Fruit fly (Drosophila melanogaster) whole organism, prepupa: ENCODE measurements around the gene CG14220.

Experiments used
- Blimp-1 ChIP-seq: fragments of 200-800 bp; sonication (Bioruptor generic); optimal IDR thresholded peaks from 3 replicates; lab custom pipeline; 2017; ENCODE audit warnings: missing biosample characterization, missing genetic modification characterization, mild to moderate bottlenecking, moderate library complexity, missing genetic modification reagents
- CG11294 ChIP-seq: fragments of 200-800 bp; sonication (Bioruptor generic); IDR thresholded peaks from 2 replicates; pipeline ENCODE4 v1.3.6; 2022; ENCODE audit warnings: missing biosample characterization, missing genetic modification characterization
- CG11762 ChIP-seq: fragments of 200-800 bp; sonication (Bioruptor generic); optimal IDR thresholded peaks from 3 replicates; lab custom pipeline; 2016; ENCODE audit warnings: missing biosample characterization, missing genetic modification characterization; ENCODE audit not compliant: insufficient read depth
- CG11902 ChIP-seq: fragments of 200-800 bp; sonication (Bioruptor generic); optimal IDR thresholded peaks from 3 replicates; lab custom pipeline; 2016; ENCODE audit warnings: missing biosample characterization, missing genetic modification characterization
- CG3032 ChIP-seq: fragments of 200-800 bp; optimal IDR thresholded peaks from 2 replicates; lab custom pipeline; 2019; ENCODE audit warnings: missing biosample characterization, mild to moderate bottlenecking, missing genetic modification characterization, moderate library complexity
- CG34406 ChIP-seq: fragments of 200-800 bp; sonication (Bioruptor generic); optimal IDR thresholded peaks from 3 replicates; lab custom pipeline; 2016; ENCODE audit warnings: missing biosample characterization, missing genetic modification characterization
- CG4318 ChIP-seq: fragments of 200-800 bp; sonication (Bioruptor generic); optimal IDR thresholded peaks from 3 replicates; lab custom pipeline; 2017; ENCODE audit warnings: missing biosample characterization, mild to moderate bottlenecking, missing genetic modification characterization
- CG6276 ChIP-seq: fragments of 200-800 bp; sonication (Bioruptor generic); optimal IDR thresholded peaks from 2 replicates; lab custom pipeline; 2017; ENCODE audit warnings: missing biosample characterization, mild to moderate bottlenecking, missing genetic modification characterization
- CG6808 ChIP-seq: fragments of 200-800 bp; sonication (Bioruptor generic); optimal IDR thresholded peaks from 3 replicates; lab custom pipeline; 2017; ENCODE audit warnings: missing biosample characterization, missing genetic modification characterization, mild to moderate bottlenecking, moderate library complexity, missing genetic modification reagents
- CG8319 ChIP-seq: fragments of 200-800 bp; sonication (Bioruptor generic); optimal IDR thresholded peaks from 3 replicates; lab custom pipeline; 2016; ENCODE audit warnings: missing biosample characterization, missing genetic modification characterization
- CG8632 ChIP-seq: fragments of 200-800 bp; sonication (Bioruptor generic); optimal IDR thresholded peaks from 3 replicates; lab custom pipeline; 2016; ENCODE audit warnings: missing biosample characterization, missing genetic modification characterization
- CG9139 ChIP-seq: fragments of 200-800 bp; sonication (Bioruptor generic); optimal IDR thresholded peaks from 3 replicates; lab custom pipeline; 2017; ENCODE audit warnings: missing biosample characterization, mild to moderate bottlenecking, missing genetic modification characterization
- Eip75B ChIP-seq: fragments of 200-800 bp; sonication (Bioruptor generic); optimal IDR thresholded peaks from 3 replicates; lab custom pipeline; 2016; ENCODE audit warnings: missing biosample characterization, missing genetic modification characterization
- Eip93F ChIP-seq: fragments of 200-800 bp; sonication (Bioruptor generic); optimal IDR thresholded peaks from 2 replicates; lab custom pipeline; 2016; ENCODE audit warnings: missing biosample characterization, mild to moderate bottlenecking, missing genetic modification characterization
- Ets96B ChIP-seq: fragments of 200-800 bp; optimal IDR thresholded peaks from 2 replicates; lab custom pipeline; 2019; ENCODE audit warnings: missing biosample characterization, mild to moderate bottlenecking, missing genetic modification characterization, moderate library complexity
- Hr39 ChIP-seq: fragments of 200-800 bp; sonication (Bioruptor generic); optimal IDR thresholded peaks from 2 replicates; lab custom pipeline; 2016; ENCODE audit warnings: missing biosample characterization, missing genetic modification characterization
- Hr4 ChIP-seq: fragments of 200-800 bp; sonication (Bioruptor generic); optimal IDR thresholded peaks from 3 replicates; lab custom pipeline; 2016; ENCODE audit warnings: missing biosample characterization, missing genetic modification characterization
- Met ChIP-seq: fragments of 200-800 bp; sonication (Bioruptor generic); optimal IDR thresholded peaks from 3 replicates; lab custom pipeline; 2016; ENCODE audit warnings: missing biosample characterization, missing genetic modification characterization
- OdsH ChIP-seq: fragments of 200-800 bp; sonication (Bioruptor generic); optimal IDR thresholded peaks from 3 replicates; lab custom pipeline; 2016; ENCODE audit warnings: missing biosample characterization, missing genetic modification characterization
- Sox102F ChIP-seq: fragments of 200-800 bp; sonication (Bioruptor generic); optimal IDR thresholded peaks from 2 replicates; lab custom pipeline; 2016; ENCODE audit warnings: missing biosample characterization, mild to moderate bottlenecking, missing genetic modification characterization
- Sox14 ChIP-seq: fragments of 200-800 bp; sonication (Bioruptor generic); optimal IDR thresholded peaks from 3 replicates; lab custom pipeline; 2016; ENCODE audit warnings: missing biosample characterization, missing genetic modification characterization
- acj6 ChIP-seq: fragments of 200-800 bp; sonication (Bioruptor generic); optimal IDR thresholded peaks from 3 replicates; lab custom pipeline; 2016; ENCODE audit warnings: missing biosample characterization, missing genetic modification characterization
- dsx ChIP-seq: fragments of 200-800 bp; optimal IDR thresholded peaks from 3 replicates; lab custom pipeline; 2019; ENCODE audit warnings: missing biosample characterization, mild to moderate bottlenecking, missing genetic modification characterization, moderate library complexity; ENCODE audit not compliant: poor library complexity, severe bottlenecking
- eg ChIP-seq: fragments of 200-800 bp; sonication (Bioruptor generic); IDR thresholded peaks from 3 replicates; pipeline ENCODE4 v1.3.6; 2022; ENCODE audit warnings: missing biosample characterization, missing genetic modification characterization
- esn ChIP-seq: fragments of 200-800 bp; sonication (Bioruptor generic); optimal IDR thresholded peaks from 2 replicates; lab custom pipeline; 2016; ENCODE audit warnings: missing biosample characterization, mild to moderate bottlenecking, missing genetic modification characterization, moderate library complexity
- fkh ChIP-seq: fragments of 200-800 bp; sonication (Bioruptor generic); optimal IDR thresholded peaks from 3 replicates; lab custom pipeline; 2017; ENCODE audit warnings: missing biosample characterization, mild to moderate bottlenecking, missing genetic modification characterization, moderate library complexity
- lz ChIP-seq: fragments of 200-800 bp; sonication (Bioruptor generic); optimal IDR thresholded peaks from 3 replicates; lab custom pipeline; 2016; ENCODE audit warnings: missing biosample characterization, missing genetic modification characterization
- net ChIP-seq: fragments of 200-800 bp; sonication (Bioruptor generic); optimal IDR thresholded peaks from 3 replicates; lab custom pipeline; 2016; ENCODE audit warnings: missing biosample characterization, missing genetic modification characterization
- pdm3 ChIP-seq: fragments of 200-800 bp; sonication (Bioruptor generic); optimal IDR thresholded peaks from 3 replicates; lab custom pipeline; 2016; ENCODE audit warnings: missing biosample characterization, missing genetic modification characterization
- salr ChIP-seq, 2 experiments: fragments of 200-800 bp; sonication (Bioruptor generic); optimal IDR thresholded peaks; 3 replicates each; lab custom pipeline; 2016 to 2018; ENCODE audit warnings: missing biosample characterization in 2 of 2, missing genetic modification characterization in 2 of 2, mild to moderate bottlenecking in 1 of 2
- topi ChIP-seq: fragments of 200-800 bp; sonication (Bioruptor generic); optimal IDR thresholded peaks from 3 replicates; lab custom pipeline; 2016; ENCODE audit warnings: missing biosample characterization, missing genetic modification characterization
- vri ChIP-seq: fragments of 200-800 bp; sonication (Bioruptor generic); optimal IDR thresholded peaks from 3 replicates; lab custom pipeline; 2016; ENCODE audit warnings: missing biosample characterization, mild to moderate bottlenecking, missing genetic modification characterization

The CG14220 gene

dm6 chrX:19625405-19625804 is 23.8 kb upstream of the CG14220 start, which contains the start of gene CG14212:
CG14212 (plus strand) TSS chrX:19625705.
- TF ChIP-seq Eip93F (GFP tag; lab: Kevin White, UChicago), result no peak
- no peak for TF ChIP-seq Sox14
- TF ChIP-seq fkh (GFP tag; lab: Kevin White, UChicago), result no peak
- no peak for TF ChIP-seq Ets96B (tag; lab: Kevin White, UChicago)
- TF ChIP-seq CG6276 (GFP tag; lab: Kevin White, UChicago), result no peak
- TF ChIP-seq CG3032, result no peak
- no peak for TF ChIP-seq CG4318 (GFP tag; lab: Kevin White, UChicago)
- no peak for TF ChIP-seq pdm3 (GFP tag; lab: Kevin White, UChicago)
- no peak for TF ChIP-seq CG8632 (GFP tag; lab: Kevin White, UChicago)
- TF ChIP-seq CG11762 (GFP tag; lab: Kevin White, UChicago), result no peak
- no peak for TF ChIP-seq dsx
- no peak for TF ChIP-seq acj6 (GFP tag; lab: Kevin White, UChicago)
- TF ChIP-seq CG9139, result no peak
- TF ChIP-seq salr (GFP tag; optimal IDR thresholded peaks at IDR 0.05; lab: Kevin White, UChicago), result no peak
- no peak for TF ChIP-seq vri (GFP tag; lab: Kevin White, UChicago)

dm6 chrX:19622924-19623323 is 21.3 kb upstream of the CG14220 start, which contains the start of the genes Naa20A and MKP-4:
Naa20A (minus strand) TSS chrX:19623074.
MKP-4 (plus strand) TSS chrX:19623114.
- TF ChIP-seq eg (GFP tag; lab: Robert Waterston, UW) (no peak), CG34406 (GFP tag; lab: Kevin White, UChicago) (no peak), Eip75B (GFP tag; lab: Kevin White, UChicago) (no peak), esn (peak; percentile 15)

DNA sequence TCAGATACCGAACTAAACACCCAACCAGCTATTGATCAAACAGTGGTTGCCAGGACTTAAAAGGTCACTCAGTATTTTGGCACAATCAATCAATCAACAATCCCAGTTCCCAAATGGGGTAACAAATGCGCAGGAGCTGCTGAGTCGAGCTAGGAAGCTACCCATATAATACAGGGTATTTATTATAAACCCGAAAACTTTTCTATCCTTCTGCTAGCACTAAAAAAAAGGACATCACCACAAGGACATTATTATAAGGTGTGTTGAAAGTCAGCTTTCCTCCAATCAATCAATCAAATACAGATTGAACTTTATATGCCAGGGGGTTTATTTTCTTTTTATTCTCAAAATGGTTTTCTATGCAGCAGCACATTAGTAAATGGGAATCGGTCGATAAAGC is 19.5 kb upstream of the CG14220 start, which contains the start of gene CG14221:
Gene CG14221, minus strand, starts transcription at position 101 of the 400 bp plus-strand sequence.
- TF ChIP-seq CG11762 (GFP tag; lab: Kevin White, UChicago) (no peak), Hr4 (GFP tag; lab: Kevin White, UChicago) (no peak), topi (GFP tag; lab: Kevin White, UChicago) (no peak), CG8319 (GFP tag; lab: Kevin White, UChicago) (no peak), CG6808 (GFP tag; lab: Kevin White, UChicago) (no peak), acj6 (GFP tag; lab: Kevin White, UChicago) (no peak), CG11294 (GFP tag; lab: Robert Waterston, UW) (no peak), dsx (no peak), Met (GFP tag; lab: Kevin White, UChicago) (no peak), net (GFP tag; lab: Kevin White, UChicago) (no peak), CG3032 (no peak), esn (no peak), OdsH (GFP tag; lab: Kevin White, UChicago) (no peak), CG6276 (GFP tag; lab: Kevin White, UChicago) (no peak), lz (no peak), Hr39 (no peak), Ets96B (tag; lab: Kevin White, UChicago) (no peak)

- TF ChIP-seq CG11902 (GFP tag; lab: Kevin White, UChicago) (no peak), vri (GFP tag; lab: Kevin White, UChicago) (no peak), CG3032 (no peak), Hr4 (GFP tag; lab: Kevin White, UChicago) (no peak), Blimp-1 (GFP tag; lab: Kevin White, UChicago) (no peak), esn (no peak), dsx (no peak), CG11294 (GFP tag; lab: Robert Waterston, UW) (no peak), pdm3 (GFP tag; lab: Kevin White, UChicago) (no peak), Sox14 (no peak), Sox102F (GFP tag; lab: Kevin White, UChicago) (no peak), Met (GFP tag; lab: Kevin White, UChicago) (no peak)
- TF ChIP-seq, all 60 proteins: peak for 0
Measured at dm6 chrX:19618183-19618740, 16.6 kb upstream of the CG14220 start, which contains the start of the genes Pstk and Tim9b. Pstk (minus strand) TSS chrX:19618537. Tim9b (minus strand) TSS chrX:19618537.
